Fruit fly (Drosophila melanogaster) whole organism, embryonic: ENCODE results near the gene CG8236.

Experiments
- Bdp1 ChIP-seq: fragments of 200-800 bp; sonication (Bioruptor generic); optimal IDR thresholded peaks from 3 replicates; lab custom pipeline; 2016; ENCODE audit warnings: missing biosample characterization, missing genetic modification characterization
- CG10147 ChIP-seq: fragments of 200-800 bp; sonication (Bioruptor generic); optimal IDR thresholded peaks from 2 replicates; lab custom pipeline; 2019; ENCODE audit warnings: missing biosample characterization, mild to moderate bottlenecking, missing genetic modification characterization, moderate library complexity
- CG10462 ChIP-seq: fragments of 200-800 bp; sonication (Bioruptor generic); optimal IDR thresholded peaks from 2 replicates; lab custom pipeline; 2016; ENCODE audit warnings: missing biosample characterization, missing genetic modification characterization
- CG11456 ChIP-seq: fragments of 200-800 bp; sonication (Bioruptor generic); IDR thresholded peaks from 3 replicates; pipeline ENCODE4 v1.3.6; 2022; ENCODE audit warnings: missing biosample characterization, missing genetic modification characterization
- CG12744 ChIP-seq: fragments of 200-800 bp; sonication (Bioruptor generic); optimal IDR thresholded peaks from 2 replicates; lab custom pipeline; 2016; ENCODE audit warnings: missing biosample characterization, missing genetic modification characterization
- CG12769 ChIP-seq: fragments of 200-800 bp; sonication (Bioruptor generic); optimal IDR thresholded peaks from 2 replicates; lab custom pipeline; 2019; ENCODE audit warnings: missing biosample characterization, mild to moderate bottlenecking, missing genetic modification characterization, moderate library complexity
- CG13296 ChIP-seq: fragments of 200-800 bp; sonication (Bioruptor generic); optimal IDR thresholded peaks from 3 replicates; lab custom pipeline; 2018; ENCODE audit warnings: missing biosample characterization, mild to moderate bottlenecking, missing genetic modification characterization
- CG13894 ChIP-seq: fragments of 200-800 bp; sonication (Bioruptor generic); optimal IDR thresholded peaks from 3 replicates; lab custom pipeline; 2018; ENCODE audit warnings: missing biosample characterization, mild to moderate bottlenecking, missing genetic modification characterization, moderate library complexity
- CG14014 ChIP-seq: fragments of 200-800 bp; sonication (Bioruptor generic); IDR thresholded peaks from 2 replicates; pipeline ENCODE4 v1.3.6; 2022; ENCODE audit warnings: missing biosample characterization, missing genetic modification characterization
- CG14050 ChIP-seq: fragments of 200-800 bp; sonication (Bioruptor generic); IDR thresholded peaks from 3 replicates; pipeline ENCODE4 v1.3.6; 2022; ENCODE audit warnings: missing biosample characterization, missing genetic modification characterization
- CG16813 ChIP-seq: fragments of 200-800 bp; sonication (Bioruptor generic); IDR thresholded peaks from 3 replicates; pipeline ENCODE4 v1.3.6; 2022; ENCODE audit warnings: missing biosample characterization, missing genetic modification characterization; ENCODE audit not compliant: partially characterized antibody
- CG31441 ChIP-seq: fragments of 200-800 bp; sonication (Bioruptor generic); IDR thresholded peaks from 2 replicates; pipeline ENCODE4 v1.3.6; 2022; ENCODE audit warnings: missing biosample characterization, missing genetic modification characterization
- CG32532 ChIP-seq: fragments of 200-800 bp; sonication (Bioruptor generic); IDR thresholded peaks from 2 replicates; pipeline ENCODE4 v1.3.6; 2022; ENCODE audit warnings: missing biosample characterization, missing genetic modification characterization
- CG3281 ChIP-seq: fragments of 200-800 bp; sonication (Bioruptor generic); optimal IDR thresholded peaks from 3 replicates; lab custom pipeline; 2017; ENCODE audit warnings: missing biosample characterization, mild to moderate bottlenecking, missing genetic modification characterization
- CG4820 ChIP-seq: fragments of 200-800 bp; sonication (Bioruptor generic); optimal IDR thresholded peaks from 3 replicates; lab custom pipeline; 2016; ENCODE audit warnings: missing biosample characterization, missing genetic modification characterization
- CG7963 ChIP-seq: fragments of 200-800 bp; sonication (Bioruptor generic); IDR thresholded peaks from 3 replicates; pipeline ENCODE4 v1.3.6; 2022; ENCODE audit warnings: missing biosample characterization, missing genetic modification characterization; ENCODE audit not compliant: partially characterized antibody
- CG7987 ChIP-seq: fragments of 200-800 bp; sonication (Bioruptor generic); optimal IDR thresholded peaks from 2 replicates; lab custom pipeline; 2018; ENCODE audit warnings: missing biosample characterization, mild to moderate bottlenecking, missing genetic modification characterization, moderate library complexity
- CG8290 ChIP-seq, 3 experiments: fragments of 200-800 bp; sonication (Bioruptor generic); optimal IDR thresholded peaks; 2 replicates each; lab custom pipeline; 2016 to 2019; ENCODE audit warnings: missing biosample characterization in 3 of 3, missing genetic modification characterization in 3 of 3, mild to moderate bottlenecking in 2 of 3, moderate library complexity in 1 of 3
- CrebB ChIP-seq: fragments of 200-800 bp; sonication (Bioruptor generic); optimal IDR thresholded peaks from 3 replicates; lab custom pipeline; 2018; ENCODE audit warnings: missing biosample characterization, mild to moderate bottlenecking, missing genetic modification characterization
- D ChIP-seq, 2 experiments: fragments of 200-800 bp in 1 of 2; fragments of >200 bp in 1 of 2; sonication (Bioruptor generic) in 1 of 2; optimal IDR thresholded peaks; 2 replicates in 1 of 2; 3 replicates in 1 of 2; lab custom pipeline; 2017; ENCODE audit warnings: mild to moderate bottlenecking in 1 of 2, missing biosample characterization in 1 of 2, missing genetic modification characterization in 1 of 2, missing genetic modification reagents in 1 of 2
- Dip3 ChIP-seq: fragments of 200-800 bp; sonication (Bioruptor generic); optimal IDR thresholded peaks from 3 replicates; lab custom pipeline; 2016; ENCODE audit warnings: missing biosample characterization, missing genetic modification characterization
- Elba2 ChIP-seq: fragments of 200-800 bp; sonication (Bioruptor generic); optimal IDR thresholded peaks from 3 replicates; lab custom pipeline; 2016; ENCODE audit warnings: missing biosample characterization, missing genetic modification characterization
- Fer2 ChIP-seq: fragments of 200-800 bp; sonication (Bioruptor generic); optimal IDR thresholded peaks from 2 replicates; lab custom pipeline; 2018; ENCODE audit warnings: missing biosample characterization, mild to moderate bottlenecking, missing genetic modification characterization, moderate library complexity
- H15 ChIP-seq: fragments of 200-800 bp; sonication (Bioruptor generic); IDR thresholded peaks from 3 replicates; pipeline ENCODE4 v1.3.6; 2022; ENCODE audit warnings: missing biosample characterization, missing genetic modification characterization
- H2.0 ChIP-seq: fragments of 200-800 bp; sonication (Bioruptor generic); IDR thresholded peaks from 2 replicates; pipeline ENCODE4 v1.3.6; 2022; ENCODE audit warnings: missing biosample characterization, missing genetic modification characterization
- Hmr ChIP-seq: fragments of 200-800 bp; sonication (Bioruptor generic); optimal IDR thresholded peaks from 3 replicates; lab custom pipeline; 2017; ENCODE audit warnings: mild to moderate bottlenecking, missing biosample characterization, missing genetic modification reagents, missing genetic modification characterization
- Lim3 ChIP-seq: fragments of 200-800 bp; sonication (Bioruptor generic); IDR thresholded peaks from 2 replicates; pipeline ENCODE4 v1.3.6; 2022; ENCODE audit warnings: missing biosample characterization, missing genetic modification characterization
- MBD-R2 ChIP-seq: fragments of 200-800 bp; sonication (Bioruptor generic); IDR thresholded peaks from 2 replicates; pipeline ENCODE4 v1.3.6; 2022; ENCODE audit warnings: missing biosample characterization, missing genetic modification characterization
- Meics ChIP-seq: fragments of 200-800 bp; sonication (Bioruptor generic); optimal IDR thresholded peaks from 2 replicates; lab custom pipeline; 2017; ENCODE audit warnings: missing biosample characterization, mild to moderate bottlenecking, missing genetic modification characterization
- Myb ChIP-seq: fragments of 200-800 bp; sonication (Bioruptor generic); optimal IDR thresholded peaks from 2 replicates; lab custom pipeline; 2016; ENCODE audit warnings: missing biosample characterization, missing genetic modification characterization
- NK7.1 ChIP-seq: fragments of 200-800 bp; sonication (Bioruptor generic); optimal IDR thresholded peaks from 3 replicates; lab custom pipeline; 2016; ENCODE audit warnings: missing biosample characterization, missing genetic modification characterization
- Optix ChIP-seq: fragments of 200-800 bp; sonication (Bioruptor generic); IDR thresholded peaks from 3 replicates; pipeline ENCODE4 v1.3.6; 2022; ENCODE audit warnings: missing biosample characterization, missing genetic modification characterization
- Pdp1 ChIP-seq, 2 experiments: fragments of 200-800 bp; sonication (Bioruptor generic); optimal IDR thresholded peaks; 3 replicates each; lab custom pipeline; 2016; ENCODE audit warnings: missing biosample characterization in 2 of 2, missing genetic modification characterization in 2 of 2, mild to moderate bottlenecking in 1 of 2, moderate library complexity in 1 of 2
- Rfx ChIP-seq: fragments of 200-800 bp; sonication (Bioruptor generic); IDR thresholded peaks from 2 replicates; pipeline ENCODE4 v1.3.6; 2022; ENCODE audit warnings: missing biosample characterization, missing genetic modification characterization
- Trl ChIP-seq, 3 experiments: fragments of >200 bp in 2 of 3; fragments of 200-800 bp in 1 of 3; sonication (Bioruptor generic) in 1 of 3; optimal IDR thresholded peaks; 2 replicates in 1 of 3; 3 replicates in 2 of 3; lab custom pipeline; 2016 to 2017; ENCODE audit warnings: missing biosample characterization in 1 of 3, missing genetic modification characterization in 1 of 3
- crol ChIP-seq: fragments of 200-800 bp; sonication (Bioruptor generic); IDR thresholded peaks from 2 replicates; pipeline ENCODE4 v1.3.6; 2022; ENCODE audit warnings: missing biosample characterization, missing genetic modification characterization
- dan ChIP-seq: fragments of 200-800 bp; sonication (Bioruptor generic); IDR thresholded peaks from 2 replicates; pipeline ENCODE4 v1.3.6; 2022; ENCODE audit warnings: missing biosample characterization, missing genetic modification characterization
- eve ChIP-seq, 2 experiments: fragments of >200 bp; optimal IDR thresholded peaks; 2 replicates each; lab custom pipeline; 2017; ENCODE audit warnings: missing biosample characterization in 2 of 2, missing genetic modification characterization in 2 of 2
- ewg ChIP-seq: fragments of 200-800 bp; sonication (Bioruptor generic); optimal IDR thresholded peaks from 3 replicates; lab custom pipeline; 2017; ENCODE audit warnings: mild to moderate bottlenecking, missing biosample characterization, missing genetic modification reagents, missing genetic modification characterization
- fu2 ChIP-seq: fragments of 200-800 bp; sonication (Bioruptor generic); optimal IDR thresholded peaks from 2 replicates; lab custom pipeline; 2016; ENCODE audit warnings: missing biosample characterization, missing genetic modification characterization
- her ChIP-seq: fragments of 200-800 bp; sonication (Bioruptor generic); optimal IDR thresholded peaks from 2 replicates; lab custom pipeline; 2016; ENCODE audit warnings: missing biosample characterization, missing genetic modification characterization
- ind ChIP-seq: fragments of 200-800 bp; sonication (Bioruptor generic); optimal IDR thresholded peaks from 3 replicates; lab custom pipeline; 2016; ENCODE audit warnings: missing biosample characterization, missing genetic modification characterization
- jigr1 ChIP-seq: fragments of 200-800 bp; sonication (Bioruptor generic); IDR thresholded peaks from 3 replicates; pipeline ENCODE4 v1.3.6; 2022; ENCODE audit warnings: missing biosample characterization, missing genetic modification characterization
- ken ChIP-seq: fragments of 200-800 bp; sonication (Bioruptor generic); IDR thresholded peaks from 3 replicates; pipeline ENCODE4 v1.3.6; 2022; ENCODE audit warnings: missing biosample characterization, missing genetic modification characterization
- pb ChIP-seq: fragments of 200-800 bp; sonication (Bioruptor generic); optimal IDR thresholded peaks from 3 replicates; lab custom pipeline; 2016; ENCODE audit warnings: missing biosample characterization, missing genetic modification characterization
- pnt ChIP-seq: fragments of 200-800 bp; sonication (Bioruptor generic); optimal IDR thresholded peaks from 3 replicates; lab custom pipeline; 2016; ENCODE audit warnings: missing biosample characterization, missing genetic modification characterization
- seq ChIP-seq: fragments of 200-800 bp; sonication (Bioruptor generic); IDR thresholded peaks from 2 replicates; pipeline ENCODE4 v1.3.6; 2022; ENCODE audit warnings: missing biosample characterization, missing genetic modification characterization
- sr ChIP-seq: fragments of 200-800 bp; sonication (Bioruptor generic); IDR thresholded peaks from 3 replicates; pipeline ENCODE4 v1.3.6; 2022; ENCODE audit warnings: missing biosample characterization, missing genetic modification characterization
- trh ChIP-seq: fragments of 200-800 bp; sonication (Bioruptor generic); optimal IDR thresholded peaks from 2 replicates; lab custom pipeline; 2016; ENCODE audit warnings: missing biosample characterization, missing genetic modification characterization
- yki ChIP-seq: fragments of >200 bp; optimal IDR thresholded peaks from 3 replicates; lab custom pipeline; 2018

Gene CG8236

dm6 chr3R:8819551-8820057 lies 50.4 kb downstream of the CG8236 start (continued):
- TF ChIP-seq Elba2 (GFP tag; lab: Kevin White, UChicago) (peak; percentile 60), Bdp1 (GFP tag; lab: Kevin White, UChicago) (no peak), CG16813 (no peak), CG12769 (peak; percentile 86), Hmr (peak; percentile 48), H15 (GFP tag; lab: Robert Waterston, UW) (no peak), CG12744 (peak; percentile 20), CG3281 (GFP tag; lab: Kevin White, UChicago) (peak; percentile 21), ind (no peak), Rfx (GFP tag; lab: Robert Waterston, UW) (peak; percentile 47; the same call in 1 of the 2 replicates), CG7987 (GFP tag; lab: Kevin White, UChicago) (peak; percentile 8), CG14050 (no peak), eve (GFP tag; optimal IDR thresholded peaks at IDR 0.05; lab: Kevin White, UChicago) (peak in 1 of 2 experiments; percentile 80), CG13894 (tag; lab: Kevin White, UChicago) (peak; percentile 25), Myb (peak; percentile 8), yki (no peak), CG10462 (GFP tag; lab: Kevin White, UChicago) (no peak), CG11456 (GFP tag; lab: Robert Waterston, UW) (peak; percentile 51; the same call in 1 of the 3 replicates), MBD-R2 (GFP tag; lab: Robert Waterston, UW) (peak; percentile 13; the same call in 1 of the 2 replicates), Dip3 (GFP tag; lab: Kevin White, UChicago) (peak; percentile 13), D (optimal IDR thresholded peaks at IDR 0.05; lab: Kevin White, UChicago) (no peak), D (GFP tag; optimal IDR thresholded peaks at IDR 0.05; lab: Kevin White, UChicago) (no peak), CG7963 (GFP tag; lab: Robert Waterston, UW) (no peak), CG14014 (GFP tag; lab: Robert Waterston, UW) (peak; percentile 63; the same call in 1 of the 2 replicates), her (GFP tag; lab: Kevin White, UChicago) (peak; percentile 28), CG8290 (GFP tag; optimal IDR thresholded peaks at IDR 0.05; lab: Kevin White, UChicago) (no peak), CG8290 (tag; optimal IDR thresholded peaks at IDR 0.05; lab: Kevin White, UChicago) (peak in 1 of 2 experiments; percentile 81), crol (no peak), jigr1 (GFP tag; lab: Robert Waterston, UW) (no peak), pnt (GFP tag; lab: Kevin White, UChicago) (peak; percentile 14), ken (GFP tag; lab: Robert Waterston, UW) (no peak), CrebB (tag; lab: Kevin White, UChicago) (peak; percentile 72), sr (GFP tag; lab: Robert Waterston, UW) (no peak), Pdp1 (GFP tag; optimal IDR thresholded peaks at IDR 0.05; lab: Kevin White, UChicago) (peak in 1 of 2 experiments; percentile 57), Lim3 (no peak), NK7.1 (GFP tag; lab: Kevin White, UChicago) (peak; percentile 16), CG13296 (GFP tag; lab: Kevin White, UChicago) (peak; percentile 35), CG4820 (no peak), CG32532 (GFP tag; lab: Robert Waterston, UW) (peak; percentile 33; the same call in 1 of the 2 replicates), Meics (peak; percentile 24), pb (GFP tag; lab: Kevin White, UChicago) (peak; percentile 31), Optix (0 out of 3 replicates have a peak, but pooled peaks have one; percentile 17), CG10147 (GFP tag; lab: Kevin White, UChicago) (no peak), H2.0 (GFP tag; lab: Robert Waterston, UW) (no peak), trh (no peak), Trl (optimal IDR thresholded peaks at IDR 0.05; lab: Kevin White, UChicago) (no peak), Trl (GFP tag; optimal IDR thresholded peaks at IDR 0.05; lab: Kevin White, UChicago) (no peak), fu2 (peak; percentile 12), dan (GFP tag; lab: Robert Waterston, UW) (no peak), Fer2 (no peak), seq (GFP tag; lab: Robert Waterston, UW) (peak; percentile 39; the same call in 1 of the 2 replicates), CG31441 (GFP tag; lab: Robert Waterston, UW) (no peak), ewg (GFP tag; lab: Kevin White, UChicago) (no peak)
